ENCODE assay signal across 2 fruit fly cellular contexts in the genomic region with DNA sequence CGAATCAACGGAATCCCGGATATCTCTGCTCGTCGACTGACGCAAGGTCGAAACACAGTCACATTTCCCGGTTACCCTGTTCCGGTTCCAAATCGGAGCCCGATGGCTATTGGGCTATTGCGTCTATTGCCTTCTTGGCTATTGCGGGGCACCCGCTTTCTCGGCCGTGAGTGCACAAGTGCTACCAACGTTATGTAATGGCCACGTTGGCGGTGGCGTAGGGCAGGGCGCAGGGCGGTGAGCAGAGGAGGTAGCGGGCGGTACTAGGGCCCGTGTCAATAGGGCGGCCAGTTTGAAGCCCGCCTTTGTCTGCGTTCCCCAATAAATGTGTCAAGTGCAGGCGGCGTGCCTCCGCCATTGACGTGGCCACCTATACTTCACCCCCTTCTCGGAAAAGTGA.
A peak's percentile ranks its signal among the peaks of the same experiment; 100 is the strongest.
TF ChIP-seq lines count a peak whose summit lies in the region.

No protein-coding gene starts in this region.

- TF ChIP-seq CTCF in whole organism, embryonic (GFP tag; optimal IDR thresholded peaks at IDR 0.05; lab: Kevin White, UChicago) = no peak

TF ChIP-seq in whole organism, embryonic, 481 proteins besides CTCF, POLR2A, EP300 and RAD21:
- 0 out of 2 replicates have a peak, but pooled peaks have one; percentile 17 for TF ChIP-seq Drgx (GFP tag; IDR thresholded peaks at IDR 0.05; lab: Robert Waterston, UW)
- TF ChIP-seq Aef1 (GFP tag; IDR thresholded peaks at IDR 0.05; lab: Robert Waterston, UW) = no peak
- no peak for TF ChIP-seq CG1792 (GFP tag; optimal IDR thresholded peaks at IDR 0.05; lab: Kevin White, UChicago)
- TF ChIP-seq lmd (GFP tag; IDR thresholded peaks at IDR 0.05; lab: Robert Waterston, UW) = no peak
- 0 out of 2 replicates have a peak, but pooled peaks have one; percentile 15 for TF ChIP-seq CG32532 (GFP tag; IDR thresholded peaks at IDR 0.05; lab: Robert Waterston, UW)
- no peak for TF ChIP-seq CG34224 (GFP tag; IDR thresholded peaks at IDR 0.05; lab: Robert Waterston, UW; ENCODE audit: partially characterized antibody)
- no peak for TF ChIP-seq CG15011 (GFP tag; optimal IDR thresholded peaks at IDR 0.05; lab: Kevin White, UChicago)
- TF ChIP-seq CG4424 (GFP tag; optimal IDR thresholded peaks at IDR 0.05; lab: Kevin White, UChicago) = no peak
- TF ChIP-seq Bgb (GFP tag; IDR thresholded peaks at IDR 0.05; lab: Robert Waterston, UW; ENCODE audit: partially characterized antibody) = 0 out of 2 replicates have a peak, but pooled peaks have one; percentile 29
- no peak for TF ChIP-seq ems (GFP tag; optimal IDR thresholded peaks at IDR 0.05; lab: Kevin White, UChicago)
- no peak for TF ChIP-seq CG6254 (GFP tag; optimal IDR thresholded peaks at IDR 0.05; lab: Kevin White, UChicago)
- TF ChIP-seq CG2889 (GFP tag; IDR thresholded peaks at IDR 0.05; lab: Robert Waterston, UW) = no peak
- no peak for TF ChIP-seq repo (GFP tag; optimal IDR thresholded peaks at IDR 0.05; lab: Kevin White, UChicago)
- no peak for TF ChIP-seq CG1024 (GFP tag; IDR thresholded peaks at IDR 0.05; lab: Robert Waterston, UW)
- peak; percentile 48 for TF ChIP-seq Ets65A (GFP tag; lab: Kevin White, UChicago)
- peak; percentile 65 for TF ChIP-seq crol (GFP tag; IDR thresholded peaks at IDR 0.05; lab: Robert Waterston, UW)
- no peak for TF ChIP-seq Awh (GFP tag; IDR thresholded peaks at IDR 0.05; lab: Robert Waterston, UW)
- no peak for TF ChIP-seq sens-2 (GFP tag; IDR thresholded peaks at IDR 0.05; lab: Robert Waterston, UW)
- no peak for TF ChIP-seq CG6654 (GFP tag; optimal IDR thresholded peaks at IDR 0.05; lab: Kevin White, UChicago)
- no peak for TF ChIP-seq CG11695 (GFP tag; IDR thresholded peaks at IDR 0.05; lab: Robert Waterston, UW)
- TF ChIP-seq Pdp1 (GFP tag; optimal IDR thresholded peaks at IDR 0.05; lab: Kevin White, UChicago) = peak in 1 of 2 experiments; percentile 79
- TF ChIP-seq CG16813 (GFP tag; IDR thresholded peaks at IDR 0.05; lab: Robert Waterston, UW; ENCODE audit: partially characterized antibody) = no peak
- no peak for TF ChIP-seq ro (GFP tag; IDR thresholded peaks at IDR 0.05; lab: Robert Waterston, UW)
- TF ChIP-seq CG32767 (GFP tag; IDR thresholded peaks at IDR 0.05; lab: Robert Waterston, UW) = no peak
- TF ChIP-seq kni (GFP tag; optimal IDR thresholded peaks at IDR 0.05; lab: Kevin White, UChicago) = peak; percentile 67
- TF ChIP-seq Hr78 (GFP tag; optimal IDR thresholded peaks at IDR 0.05; lab: Kevin White, UChicago) = peak in 1 of 2 experiments; percentile 27
- no peak for TF ChIP-seq fd64A (GFP tag; optimal IDR thresholded peaks at IDR 0.05; lab: Kevin White, UChicago)
- no peak for TF ChIP-seq shn (GFP tag; optimal IDR thresholded peaks at IDR 0.05; lab: Kevin White, UChicago)
- TF ChIP-seq Med (GFP tag; lab: Kevin White, UChicago) = no peak
- TF ChIP-seq Optix (GFP tag; IDR thresholded peaks at IDR 0.05; lab: Robert Waterston, UW) = no peak

TF ChIP-seq in whole organism, pupa, 21 proteins besides CTCF, POLR2A, EP300 and RAD21:
- TF ChIP-seq rn (GFP tag; IDR thresholded peaks at IDR 0.05; lab: Robert Waterston, UW) = no peak
- peak; percentile 17; the same call in 1 of the 3 replicates for TF ChIP-seq CG4496 (GFP tag; IDR thresholded peaks at IDR 0.05; lab: Robert Waterston, UW)
- TF ChIP-seq Ets98B (GFP tag; IDR thresholded peaks at IDR 0.05; lab: Robert Waterston, UW) = no peak
- TF ChIP-seq CG34367 (tag; optimal IDR thresholded peaks at IDR 0.05; lab: Kevin White, UChicago) = no peak
- TF ChIP-seq Snoo (tag; optimal IDR thresholded peaks at IDR 0.05; lab: Kevin White, UChicago) = no peak
- TF ChIP-seq CG15710 (tag; optimal IDR thresholded peaks at IDR 0.05; lab: Kevin White, UChicago) = no peak
